Worm (Caenorhabditis elegans) whole organism, late embryonic: ENCODE measurements around the gene C45G9.2.

Experiments
- F13H6.1 ChIP-seq: sonication (generic microtip); optimal IDR thresholded peaks from 2 replicates; lab custom pipeline; 2016; ENCODE audit warnings: missing genetic modification characterization, missing compliant biosample characterization
- T23F11.4 ChIP-seq: fragments of 200-800 bp; sonication (Bioruptor generic); optimal IDR thresholded peaks from 2 replicates; lab custom pipeline; 2018; ENCODE audit warnings: mild to moderate bottlenecking, missing genetic modification characterization, missing compliant biosample characterization
- ceh-22 ChIP-seq: sonication (generic microtip); optimal IDR thresholded peaks from 2 replicates; lab custom pipeline; 2017; ENCODE audit warnings: missing biosample characterization, missing genetic modification characterization
- ceh-31 ChIP-seq: sonication (generic microtip); optimal IDR thresholded peaks from 2 replicates; lab custom pipeline; 2016; ENCODE audit warnings: missing genetic modification characterization, missing compliant biosample characterization
- eyg-1 ChIP-seq: sonication (generic microtip); optimal IDR thresholded peaks from 2 replicates; lab custom pipeline; 2016; ENCODE audit warnings: missing genotype, missing genetic modification characterization, missing compliant biosample characterization
- lin-11 ChIP-seq: fragments of 200-800 bp; sonication (Bioruptor generic); optimal IDR thresholded peaks from 2 replicates; lab custom pipeline; 2018; ENCODE audit warnings: mild to moderate bottlenecking, missing genetic modification characterization, missing compliant biosample characterization
- mec-3 ChIP-seq: sonication (generic microtip); optimal IDR thresholded peaks from 2 replicates; lab custom pipeline; 2016; ENCODE audit warnings: borderline replicate concordance, missing genetic modification characterization, missing compliant biosample characterization
- nfya-1 ChIP-seq: sonication (generic microtip); optimal IDR thresholded peaks from 2 replicates; lab custom pipeline; 2017; ENCODE audit warnings: missing genetic modification characterization, mild to moderate bottlenecking, missing compliant biosample characterization, antibody characterized with exemption, moderate library complexity
- nhr-11 ChIP-seq: fragments of 150-350 bp; optimal IDR thresholded peaks from 2 replicates; lab custom pipeline; 2014; ENCODE audit warnings: missing biosample characterization, missing genetic modification characterization
- pha-4 ChIP-seq: fragments of 150-350 bp; optimal IDR thresholded peaks from 2 replicates; lab custom pipeline; 2018; ENCODE audit warnings: missing biosample characterization, missing genetic modification reagents, missing genetic modification characterization
- pqm-1 ChIP-seq: sonication (generic microtip); optimal IDR thresholded peaks from 2 replicates; lab custom pipeline; 2016; ENCODE audit warnings: missing genetic modification characterization, missing compliant biosample characterization
- rnt-1 ChIP-seq: sonication (generic microtip); optimal IDR thresholded peaks from 2 replicates; lab custom pipeline; 2016; ENCODE audit warnings: missing genetic modification characterization, missing compliant biosample characterization
- tbx-2 ChIP-seq: sonication (generic microtip); optimal IDR thresholded peaks from 2 replicates; lab custom pipeline; 2016; ENCODE audit warnings: missing genetic modification characterization, missing compliant biosample characterization

ce11 chrIII:5076569-5076968 lies 7.7 kb downstream of the C45G9.2 start:
- TF ChIP-seq pha-4 (tag; lab: Kevin White, UChicago), result no peak
- TF ChIP-seq eyg-1 (tag; lab: Kevin White, UChicago), result no peak
- TF ChIP-seq ceh-31 (tag; lab: Kevin White, UChicago), result no peak
- no peak for TF ChIP-seq rnt-1 (tag; lab: Kevin White, UChicago)
- TF ChIP-seq tbx-2 (tag; lab: Kevin White, UChicago), result no peak
- no peak for TF ChIP-seq lin-11 (tag; lab: Kevin White, UChicago)
- TF ChIP-seq nhr-11 (tag; lab: Kevin White, UChicago), result no peak
- no peak for TF ChIP-seq F13H6.1
- TF ChIP-seq pqm-1 (tag; lab: Kevin White, UChicago), result no peak
- TF ChIP-seq T23F11.4, result no peak
- TF ChIP-seq ceh-22, result no peak
- no peak for TF ChIP-seq nfya-1 (tag; lab: Kevin White, UChicago)
- TF ChIP-seq mec-3 (tag; lab: Kevin White, UChicago), result no peak
